Worm (Caenorhabditis elegans) whole organism, young adult: Measurements from ENCODE around the gene F57B9.8.

Source experiments
- B0019.2 ChIP-seq: fragments of 200-800 bp; sonication (Bioruptor generic); conservative IDR thresholded peaks from 2 replicates; pipeline ENCODE4 v1.3.6; 2022; ENCODE audit warnings: missing genetic modification reagents, missing genetic modification characterization, missing compliant biosample characterization
- F39B2.1 ChIP-seq: fragments of 200-800 bp; sonication (Bioruptor generic); IDR thresholded peaks from 2 replicates; pipeline ENCODE4 v1.3.6; 2022; ENCODE audit warnings: missing genetic modification reagents, missing genetic modification characterization, missing compliant biosample characterization
- K11D2.4 ChIP-seq: fragments of 200-800 bp; sonication (Bioruptor generic); IDR thresholded peaks from 2 replicates; pipeline ENCODE4 v1.3.6; 2022; ENCODE audit warnings: missing genetic modification reagents, missing genetic modification characterization, missing compliant biosample characterization
- K12H6.12 ChIP-seq: fragments of 200-800 bp; sonication (Bioruptor generic); optimal IDR thresholded peaks from 2 replicates; lab custom pipeline; 2018; ENCODE audit warnings: mild to moderate bottlenecking, missing genetic modification characterization, missing compliant biosample characterization
- T07F8.4 ChIP-seq: sonication (generic microtip); optimal IDR thresholded peaks from 2 replicates; lab custom pipeline; 2016; ENCODE audit warnings: mild to moderate bottlenecking, missing genetic modification characterization, moderate library complexity, missing compliant biosample characterization
- Y79H2A.3 ChIP-seq: fragments of 200-800 bp; sonication (Bioruptor generic); conservative IDR thresholded peaks from 2 replicates; pipeline ENCODE4 v1.3.6; 2022; ENCODE audit warnings: missing genetic modification reagents, missing genetic modification characterization, missing compliant biosample characterization
- attf-5 ChIP-seq: fragments of 200-800 bp; sonication (Bioruptor generic); optimal IDR thresholded peaks from 2 replicates; lab custom pipeline; 2018; ENCODE audit warnings: mild to moderate bottlenecking, missing genetic modification characterization, missing compliant biosample characterization
- attf-6 ChIP-seq: fragments of 200-800 bp; sonication (Bioruptor generic); IDR thresholded peaks from 2 replicates; pipeline ENCODE4 v1.3.6; 2022; ENCODE audit warnings: missing genetic modification reagents, missing genetic modification characterization, missing compliant biosample characterization
- cebp-2 ChIP-seq: fragments of 200-800 bp; sonication (Bioruptor generic); IDR thresholded peaks from 2 replicates; pipeline ENCODE4 v1.3.6; 2022; ENCODE audit warnings: missing genetic modification characterization, missing compliant biosample characterization
- ceh-27 ChIP-seq: fragments of 200-800 bp; sonication (Bioruptor generic); optimal IDR thresholded peaks from 2 replicates; lab custom pipeline; 2018; ENCODE audit warnings: mild to moderate bottlenecking, missing genetic modification characterization, moderate library complexity, missing compliant biosample characterization
- chd-7 ChIP-seq: sonication (generic microtip); optimal IDR thresholded peaks from 2 replicates; lab custom pipeline; 2016; ENCODE audit warnings: mild to moderate bottlenecking, missing genetic modification characterization, moderate library complexity, missing compliant biosample characterization
- dox-1 ChIP-seq: fragments of 200-800 bp; sonication (Bioruptor generic); IDR thresholded peaks from 2 replicates; pipeline ENCODE4 v1.3.6; 2022; ENCODE audit warnings: missing genetic modification reagents, missing genetic modification characterization, missing compliant biosample characterization
- dpff-1 ChIP-seq: sonication (generic microtip); optimal IDR thresholded peaks from 2 replicates; lab custom pipeline; 2017; ENCODE audit warnings: mild to moderate bottlenecking, missing genetic modification characterization, missing compliant biosample characterization
- dpl-1 ChIP-seq: fragments of 150-350 bp; optimal IDR thresholded peaks from 2 replicates; lab custom pipeline; 2014; ENCODE audit warnings: missing biosample characterization, missing genetic modification reagents, missing genetic modification characterization
- efl-1 ChIP-seq: fragments of 150-350 bp; optimal IDR thresholded peaks from 2 replicates; lab custom pipeline; 2014; ENCODE audit warnings: missing biosample characterization, missing genetic modification reagents, missing genetic modification characterization
- egl-18 ChIP-seq: fragments of 200-800 bp; sonication (Bioruptor generic); IDR thresholded peaks from 2 replicates; pipeline ENCODE4 v1.3.6; 2022; ENCODE audit warnings: missing genetic modification reagents, missing genetic modification characterization, missing compliant biosample characterization
- egrh-3 ChIP-seq: fragments of 200-800 bp; sonication (Bioruptor generic); IDR thresholded peaks from 2 replicates; pipeline ENCODE4 v1.3.6; 2022; ENCODE audit warnings: missing genetic modification reagents, missing genetic modification characterization, missing compliant biosample characterization
- ets-4 ChIP-seq: fragments of 200-800 bp; sonication (Bioruptor generic); optimal IDR thresholded peaks from 2 replicates; lab custom pipeline; 2018; ENCODE audit warnings: mild to moderate bottlenecking, missing genetic modification characterization, missing compliant biosample characterization
- hmg-1.2 ChIP-seq: fragments of 200-800 bp; sonication (Bioruptor generic); IDR thresholded peaks from 2 replicates; pipeline ENCODE4 v1.3.6; 2022; ENCODE audit warnings: missing genetic modification reagents, missing genetic modification characterization, missing compliant biosample characterization
- let-526 ChIP-seq: fragments of 200-800 bp; sonication (Bioruptor generic); IDR thresholded peaks from 2 replicates; pipeline ENCODE4 v1.3.6; 2022; ENCODE audit warnings: missing genetic modification reagents, missing genetic modification characterization, missing compliant biosample characterization
- lin-26 ChIP-seq: fragments of 200-800 bp; sonication (Bioruptor generic); IDR thresholded peaks from 2 replicates; pipeline ENCODE4 v1.3.6; 2022; ENCODE audit warnings: missing genetic modification reagents, missing genetic modification characterization, missing compliant biosample characterization
- lin-35 ChIP-seq, 3 experiments: fragments of 150-350 bp in 2 of 3; sonication (generic microtip) in 1 of 3; optimal IDR thresholded peaks; 2 replicates each; lab custom pipeline; 2014 to 2018; ENCODE audit warnings: missing biosample characterization in 3 of 3, missing genetic modification characterization in 3 of 3, missing genetic modification reagents in 3 of 3
- lin-40 ChIP-seq: sonication (generic microtip); optimal IDR thresholded peaks from 2 replicates; lab custom pipeline; 2016; ENCODE audit warnings: missing genetic modification characterization, mild to moderate bottlenecking, missing compliant biosample characterization, missing genotype, missing genetic modification reagents
- madf-6 ChIP-seq: fragments of 200-800 bp; sonication (Bioruptor generic); IDR thresholded peaks from 2 replicates; pipeline ENCODE4 v1.3.6; 2022; ENCODE audit warnings: missing genetic modification reagents, missing genetic modification characterization, missing compliant biosample characterization
- mes-4 ChIP-seq: sonication (generic microtip); optimal IDR thresholded peaks from 2 replicates; lab custom pipeline; 2016; ENCODE audit warnings: missing genotype, missing genetic modification characterization, missing compliant biosample characterization
- nfyb-1 ChIP-seq: fragments of 200-800 bp; sonication (Bioruptor generic); IDR thresholded peaks from 2 replicates; pipeline ENCODE4 v1.3.6; 2022; ENCODE audit warnings: missing genetic modification reagents, missing genetic modification characterization, missing compliant biosample characterization
- nhr-120 ChIP-seq: fragments of 200-800 bp; sonication (Bioruptor generic); IDR thresholded peaks from 2 replicates; pipeline ENCODE4 v1.3.6; 2022; ENCODE audit warnings: missing genetic modification characterization, missing compliant biosample characterization
- nhr-27 ChIP-seq: fragments of 200-800 bp; sonication (Bioruptor generic); optimal IDR thresholded peaks from 2 replicates; lab custom pipeline; 2018; ENCODE audit warnings: mild to moderate bottlenecking, missing genetic modification characterization, moderate library complexity, missing compliant biosample characterization
- pha-4 ChIP-seq: fragments of 150-350 bp; sonication (generic microtip); optimal IDR thresholded peaks from 2 replicates; lab custom pipeline; 2014; ENCODE audit warnings: missing biosample characterization, missing genetic modification reagents, missing genetic modification characterization
- rpc-1 ChIP-seq, 2 experiments: fragments of 150-350 bp in 1 of 2; sonication (generic microtip) in 1 of 2; optimal IDR thresholded peaks; 2 replicates each; lab custom pipeline; 2014 to 2018; ENCODE audit warnings: missing biosample characterization in 1 of 2, missing genetic modification characterization in 1 of 2, missing genetic modification reagents in 1 of 2, missing genotype in 1 of 2
- sdz-38 ChIP-seq: sonication (generic microtip); optimal IDR thresholded peaks from 2 replicates; lab custom pipeline; 2016; ENCODE audit warnings: missing genotype, missing genetic modification characterization, missing compliant biosample characterization
- somi-1 ChIP-seq: fragments of 200-800 bp; sonication (Bioruptor generic); optimal IDR thresholded peaks from 2 replicates; lab custom pipeline; 2018; ENCODE audit warnings: mild to moderate bottlenecking, missing genetic modification characterization, missing compliant biosample characterization
- tlf-1 ChIP-seq: fragments of 200-800 bp; sonication (Bioruptor generic); optimal IDR thresholded peaks from 2 replicates; lab custom pipeline; 2018; ENCODE audit warnings: mild to moderate bottlenecking, missing genetic modification characterization, missing compliant biosample characterization
- ztf-18 ChIP-seq: sonication (generic microtip); optimal IDR thresholded peaks from 2 replicates; lab custom pipeline; 2016; ENCODE audit warnings: missing genotype, mild to moderate bottlenecking, missing genetic modification characterization, missing compliant biosample characterization
- ztf-22 ChIP-seq: fragments of 200-800 bp; sonication (Bioruptor generic); optimal IDR thresholded peaks from 2 replicates; lab custom pipeline; 2018; ENCODE audit warnings: mild to moderate bottlenecking, missing genetic modification characterization, moderate library complexity, missing compliant biosample characterization
- ztf-26 ChIP-seq: sonication (generic microtip); optimal IDR thresholded peaks from 2 replicates; lab custom pipeline; 2017; ENCODE audit warnings: missing genetic modification characterization, missing compliant biosample characterization

Gene F57B9.8

DNA sequence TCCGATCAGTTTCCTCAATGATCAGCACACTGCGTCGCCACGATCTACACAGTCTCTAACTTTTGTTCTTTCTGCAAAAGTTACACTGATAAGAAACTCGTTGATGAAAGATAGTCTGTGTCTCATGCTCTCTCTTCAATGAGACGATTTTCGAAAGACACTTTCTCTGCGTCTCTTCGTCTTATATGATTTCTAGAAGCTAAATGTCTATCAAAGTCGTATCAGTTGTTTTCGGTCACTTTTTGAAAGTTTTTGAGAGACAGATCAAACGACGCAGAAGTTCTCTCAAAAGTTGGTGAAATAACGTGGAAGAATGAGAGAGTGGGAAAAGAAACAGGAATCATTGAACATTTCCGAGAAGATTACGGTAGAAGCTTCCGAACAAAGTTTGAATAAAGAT, 40.0 kb downstream of the F57B9.8 start (continued):
- TF ChIP-seq nfyb-1 (GFP tag; lab: Robert Waterston, UW) (peak; percentile 45; the same call in 1 of the 2 replicates), lin-40 (peak; percentile 74), dpff-1 (no peak), madf-6 (GFP tag; lab: Robert Waterston, UW) (peak; percentile 31; the same call in 1 of the 2 replicates), rpc-1 (optimal IDR thresholded peaks at IDR 0.05; lab: Kevin White, UChicago) (no peak), rpc-1 (tag; optimal IDR thresholded peaks at IDR 0.05; lab: Kevin White, UChicago) (no peak), attf-5 (peak; percentile 42), lin-35 (GFP tag; optimal IDR thresholded peaks at IDR 0.05; lab: Kevin White, UChicago) (no peak), K11D2.4 (GFP tag; lab: Robert Waterston, UW) (no peak), sdz-38 (tag; lab: Kevin White, UChicago) (no peak), ztf-22 (GFP tag; lab: Kevin White, UChicago) (peak; percentile 2), nhr-27 (tag; lab: Kevin White, UChicago) (no peak), attf-6 (GFP tag; lab: Robert Waterston, UW) (no peak), egrh-3 (GFP tag; lab: Robert Waterston, UW) (no peak), dox-1 (GFP tag; lab: Robert Waterston, UW) (peak; percentile 47; the same call in 1 of the 2 replicates), ztf-26 (peak; percentile 31), ztf-18 (tag; lab: Kevin White, UChicago) (no peak), chd-7 (tag; lab: Kevin White, UChicago) (peak; percentile 52), efl-1 (no peak), pha-4 (peak; percentile 20), hmg-1.2 (GFP tag; lab: Robert Waterston, UW) (peak; percentile 73), somi-1 (GFP tag; lab: Kevin White, UChicago) (peak; percentile 58), mes-4 (tag; lab: Kevin White, UChicago) (no peak), B0019.2 (no peak), F39B2.1 (GFP tag; lab: Robert Waterston, UW) (no peak), ets-4 (GFP tag; lab: Kevin White, UChicago) (peak; percentile 49), tlf-1 (GFP tag; lab: Kevin White, UChicago) (no peak), K12H6.12 (tag; lab: Kevin White, UChicago) (no peak), Y79H2A.3 (GFP tag; lab: Robert Waterston, UW) (no peak)
- TF ChIP-seq, all 124 proteins: peak for 28

DNA sequence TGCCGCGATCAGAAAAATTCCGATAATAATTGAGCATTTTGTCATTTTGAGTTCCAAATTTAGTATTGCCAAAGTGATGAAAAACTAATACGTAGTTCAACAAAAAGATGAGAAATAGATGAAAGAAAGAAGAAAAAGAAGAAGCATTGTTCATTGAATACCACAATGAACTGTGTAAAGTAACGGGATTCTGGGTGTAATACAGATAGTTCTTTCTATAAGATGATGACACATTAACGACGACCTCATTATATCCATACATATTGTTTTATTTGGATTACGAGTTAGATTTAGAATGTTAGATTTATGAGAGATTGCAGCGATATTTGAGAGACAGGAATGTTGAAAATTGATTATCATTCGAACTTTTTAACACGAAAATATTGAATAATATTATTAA, 43.6 kb downstream of the F57B9.8 start, which contains the start of gene K04C2.5:
K04C2.5 (minus strand) TSS at position 101 of the 400 bp plus-strand sequence.
- TF ChIP-seq ceh-27 (no peak), nhr-120 (GFP tag; lab: Robert Waterston, UW) (no peak), T07F8.4 (tag; lab: Kevin White, UChicago) (no peak), pha-4 (no peak), let-526 (GFP tag; lab: Robert Waterston, UW) (no peak), hmg-1.2 (GFP tag; lab: Robert Waterston, UW) (no peak), egl-18 (GFP tag; lab: Robert Waterston, UW) (no peak), cebp-2 (GFP tag; lab: Robert Waterston, UW) (no peak)

DNA sequence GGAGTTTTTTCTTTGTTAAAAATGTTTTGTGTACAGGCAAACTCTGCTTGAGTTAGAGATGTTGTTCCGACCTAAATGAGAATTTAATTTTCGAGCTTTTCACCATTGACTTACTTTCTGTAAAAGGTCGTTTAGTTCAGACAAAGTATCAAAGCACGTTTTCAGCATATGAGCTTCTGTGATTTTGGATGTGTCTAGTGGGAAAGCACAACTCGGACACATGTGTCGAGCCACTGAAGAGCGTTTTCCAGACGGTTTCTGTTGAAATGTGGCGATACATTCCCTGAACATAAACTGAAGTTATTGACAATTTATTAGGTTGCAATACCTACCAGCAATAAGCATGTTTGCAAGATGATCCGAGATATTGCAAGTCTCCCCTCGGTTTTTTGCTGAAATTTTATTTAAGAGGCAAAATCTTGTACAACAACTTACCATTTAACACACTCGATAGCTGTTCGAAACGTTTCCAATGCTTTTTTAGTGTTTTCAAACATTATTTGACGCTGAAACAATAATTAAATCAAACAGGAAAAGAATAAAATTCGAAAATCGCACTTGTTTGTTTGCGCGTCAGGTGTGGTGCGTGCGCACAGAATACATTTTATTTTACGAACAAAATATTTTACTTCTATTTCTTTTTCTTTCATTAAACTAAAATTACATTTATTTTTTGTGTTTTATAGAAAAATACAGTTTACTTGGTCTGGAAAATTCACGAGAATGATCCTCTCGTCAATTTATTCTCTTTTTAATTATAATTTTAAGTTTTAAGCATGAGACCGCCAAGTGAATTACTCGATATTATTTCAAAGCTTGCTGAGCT, 45.9 kb downstream of the F57B9.8 start, which contains the start of the genes brd-1 and K04C2.2:
brd-1 (minus strand) TSS at position 506 of the 826 bp plus-strand sequence.
K04C2.2 (plus strand) TSS at position 776 of the 826 bp plus-strand sequence.
- TF ChIP-seq B0019.2 = no peak
- TF ChIP-seq dpl-1 (GFP tag; lab: Kevin White, UChicago) = peak; percentile 23
- TF ChIP-seq lin-26 (GFP tag; lab: Robert Waterston, UW) = 0 out of 2 replicates have a peak, but pooled peaks have one; percentile 27
